Worm (Caenorhabditis elegans) whole organism, L4/young adult: ENCODE data around the gene dos-1.

Experiments
- W03F9.2 ChIP-seq: fragments of 150-350 bp; optimal IDR thresholded peaks from 2 replicates; lab custom pipeline; 2014; ENCODE audit warnings: missing biosample characterization, missing genetic modification characterization
- dao-5 ChIP-seq: sonication (generic microtip); optimal IDR thresholded peaks from 2 replicates; lab custom pipeline; 2016; ENCODE audit warnings: missing genotype, missing genetic modification characterization, moderate library complexity, missing compliant biosample characterization
- him-1 ChIP-seq: sonication (generic microtip); optimal IDR thresholded peaks from 2 replicates; lab custom pipeline; 2016; ENCODE audit warnings: missing genotype, missing genetic modification reagents, missing genetic modification characterization, missing compliant biosample characterization

dos-1 gene

DNA sequence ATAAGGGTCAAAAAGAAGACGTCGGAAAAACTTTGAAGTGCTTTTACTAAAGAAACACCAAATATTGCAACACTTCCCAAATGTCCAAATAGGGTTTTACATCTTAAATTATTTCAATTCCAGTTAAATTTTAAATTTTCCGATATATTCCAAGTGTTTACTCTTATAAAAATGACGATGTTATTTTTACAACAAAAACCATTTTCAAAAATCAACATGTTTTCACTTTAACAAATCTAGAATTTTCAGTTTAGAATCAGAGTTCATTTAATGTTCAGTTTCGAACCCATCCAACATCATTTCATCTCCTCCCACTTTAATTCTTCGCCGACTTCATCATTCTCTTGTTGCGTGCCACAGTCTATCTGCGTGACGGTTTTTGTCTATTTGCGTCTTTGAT lies at the start of gene dos-1:
Gene dos-1, plus strand, starts transcription at position 301 of the 400 bp plus-strand sequence.
- TF ChIP-seq dao-5 (tag; lab: Kevin White, UChicago) (no peak), W03F9.2 (no peak), him-1 (tag; lab: Kevin White, UChicago) (no peak)

DNA sequence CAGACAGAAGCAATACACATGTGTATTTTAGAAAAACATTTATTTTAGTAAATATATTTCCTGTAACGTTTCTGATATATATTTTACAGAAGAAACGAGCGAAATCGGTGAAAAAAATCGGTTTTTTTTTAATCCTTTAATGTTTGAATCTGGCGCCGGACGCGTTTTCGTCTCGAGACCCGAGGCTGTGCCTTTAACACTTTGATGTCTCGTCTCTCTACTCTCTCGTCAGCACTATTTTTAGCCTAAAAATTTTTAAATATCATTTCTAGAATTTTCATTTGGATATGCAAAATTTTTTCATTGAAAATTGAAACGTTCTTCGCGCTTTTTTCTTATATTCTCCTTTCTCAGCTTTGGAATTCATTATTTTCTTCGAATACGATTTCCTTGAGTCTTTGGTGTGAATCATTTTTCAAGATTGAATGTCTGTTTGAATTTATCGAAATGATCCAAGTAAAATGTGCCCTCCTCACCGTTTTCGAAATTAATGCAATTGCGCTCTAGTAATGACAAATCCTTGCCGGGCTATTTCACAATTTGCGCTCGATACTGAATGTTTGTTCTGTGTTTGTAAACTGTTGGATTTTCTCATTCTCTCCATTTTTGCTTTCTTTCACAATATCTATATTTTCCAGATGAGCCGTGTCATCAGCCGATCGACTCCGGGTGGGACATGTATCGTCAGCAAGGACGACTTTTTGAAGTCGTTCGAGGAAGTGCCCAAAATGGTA lies 49.2 kb upstream of the dos-1 start, which contains the start of gene cls-2:
Gene cls-2, plus strand, starts transcription at position 635 of the 734 bp plus-strand sequence.
- TF ChIP-seq him-1 (tag; lab: Kevin White, UChicago) (no peak), dao-5 (tag; lab: Kevin White, UChicago) (no peak), W03F9.2 (peak; percentile 14)

DNA sequence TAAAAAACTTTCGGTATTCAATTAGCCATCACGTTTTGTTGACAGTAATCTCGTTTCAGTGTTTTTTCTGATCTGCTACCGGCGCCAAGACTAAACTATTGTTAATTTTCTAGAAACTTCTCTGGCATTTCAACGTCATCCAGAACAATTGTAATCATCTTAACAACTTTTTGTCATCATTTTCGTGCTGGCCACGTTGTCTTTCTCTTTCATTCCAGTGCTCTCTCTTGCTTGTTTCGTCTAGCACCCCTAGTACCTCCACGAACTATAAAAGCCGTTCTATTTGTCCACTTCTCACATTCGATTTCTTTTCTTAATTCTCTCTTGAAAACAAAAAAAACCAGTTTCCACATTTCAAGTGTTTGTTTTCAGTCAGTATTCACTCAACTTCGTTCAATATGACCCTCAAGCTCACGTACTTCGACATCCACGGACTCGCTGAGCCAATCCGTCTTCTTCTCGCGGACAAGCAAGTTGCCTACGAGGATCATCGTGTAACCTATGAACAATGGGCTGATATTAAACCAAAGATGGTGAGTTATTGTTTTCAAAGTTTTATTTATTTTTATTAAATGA lies 44.7 kb upstream of the dos-1 start, which contains the start of gene gst-1:
Gene gst-1, plus strand, starts transcription at position 373 of the 576 bp plus-strand sequence.
- TF ChIP-seq him-1 (tag; lab: Kevin White, UChicago) (no peak), W03F9.2 (peak; percentile 38)

DNA sequence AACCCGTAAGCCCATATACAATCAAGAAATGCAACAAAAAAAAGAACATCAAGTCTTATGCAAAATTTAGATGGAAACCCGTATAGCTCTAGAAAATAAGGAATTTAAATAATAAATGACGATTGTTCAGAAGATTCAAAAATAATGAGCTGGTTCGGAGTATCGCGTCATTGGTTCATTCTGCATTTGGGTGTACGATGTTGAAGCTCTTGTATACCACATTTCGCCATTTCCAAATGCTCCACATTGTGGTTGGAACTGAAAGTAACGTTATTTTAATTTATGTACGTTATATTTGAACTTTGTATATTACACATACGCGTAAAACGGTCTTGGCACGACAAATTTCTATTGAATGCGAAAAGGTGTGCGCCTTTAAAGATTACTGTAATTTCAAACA lies 43.5 kb upstream of the dos-1 start:
- TF ChIP-seq W03F9.2 (no peak), him-1 (tag; lab: Kevin White, UChicago) (no peak), dao-5 (tag; lab: Kevin White, UChicago) (no peak)

DNA sequence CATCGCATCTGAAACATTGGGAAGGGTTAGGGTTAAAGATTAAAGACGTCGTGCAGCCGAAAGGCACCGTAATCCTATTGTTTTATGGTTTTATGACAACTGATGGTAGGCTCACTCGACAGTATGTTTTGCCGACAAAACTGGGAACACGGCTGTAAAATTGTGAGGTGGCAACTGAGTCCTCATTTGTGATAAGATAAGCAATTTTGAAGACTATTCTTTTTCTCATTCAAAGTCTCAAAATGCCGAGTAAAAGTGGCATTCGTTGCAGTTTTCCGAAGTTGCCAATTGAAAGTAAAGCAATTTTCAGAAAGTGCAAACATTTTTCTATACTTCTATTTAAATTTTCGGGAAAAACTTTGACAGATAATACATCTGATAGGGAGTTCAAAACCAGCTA lies 34.0 kb upstream of the dos-1 start:
- TF ChIP-seq W03F9.2 (no peak), dao-5 (tag; lab: Kevin White, UChicago) (no peak)

DNA sequence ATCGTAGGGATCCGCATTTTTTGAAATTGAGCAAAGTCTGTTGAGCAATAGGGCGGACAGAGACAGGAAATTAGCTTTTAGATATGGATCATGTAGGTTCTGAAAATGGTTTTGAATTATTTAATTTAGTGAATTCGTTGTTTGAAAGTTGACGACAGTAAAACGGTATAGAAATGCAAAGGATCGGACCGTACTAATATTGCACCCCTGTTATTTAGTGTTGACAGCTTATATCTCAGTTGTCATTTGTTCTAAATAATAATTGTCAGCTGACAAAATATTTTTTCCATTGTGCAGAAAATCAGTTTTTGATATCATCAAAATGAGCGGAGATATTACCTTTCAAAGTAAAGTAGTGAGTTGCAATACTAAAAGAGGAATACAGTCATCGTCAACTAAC lies 32.4 kb upstream of the dos-1 start, which contains the start of gene lin-12:
Gene lin-12, minus strand, starts transcription at position 101 of the 400 bp plus-strand sequence.
- TF ChIP-seq W03F9.2 (no peak), him-1 (tag; lab: Kevin White, UChicago) (no peak)

DNA sequence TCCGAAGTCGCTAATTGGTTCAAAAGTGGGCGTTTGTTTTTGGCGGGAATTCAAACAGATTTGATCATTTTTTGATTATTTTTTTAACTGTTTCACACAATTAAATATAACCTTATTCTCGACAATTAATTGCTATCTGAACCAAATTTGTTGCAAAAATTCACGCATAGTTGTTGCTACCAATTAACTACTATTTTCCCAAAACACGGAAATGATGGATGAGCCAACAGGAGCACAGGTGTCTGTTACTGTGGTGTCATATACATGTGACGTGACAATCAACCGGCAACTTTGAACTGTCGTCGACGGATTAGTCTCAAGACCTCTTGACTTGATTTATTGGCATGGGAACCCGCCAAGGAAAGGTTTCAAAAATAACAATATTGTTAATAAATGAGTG lies 31.0 kb upstream of the dos-1 start:
- TF ChIP-seq W03F9.2 (no peak), him-1 (tag; lab: Kevin White, UChicago) (no peak), dao-5 (tag; lab: Kevin White, UChicago) (no peak)

DNA sequence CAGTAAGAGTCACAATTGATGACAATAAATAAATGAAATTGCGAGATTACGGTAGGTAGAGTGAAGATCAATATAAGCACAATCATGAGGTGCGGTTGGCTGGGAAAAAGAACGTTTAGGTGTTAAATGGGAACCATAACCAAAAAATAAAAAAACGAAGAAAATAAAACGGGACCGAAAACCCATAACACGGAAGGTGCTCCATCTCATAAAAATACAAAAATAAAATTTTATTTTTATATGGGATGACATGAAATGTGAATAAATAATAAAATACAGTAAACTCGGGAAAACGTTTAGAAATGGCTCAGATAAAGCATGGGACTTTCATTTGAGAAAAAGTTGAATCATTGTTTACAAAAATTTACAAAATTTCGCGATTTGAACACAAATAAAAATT lies 28.2 kb upstream of the dos-1 start, which contains the start of gene F02A9.7:
Gene F02A9.7, minus strand, starts transcription at position 101 of the 400 bp plus-strand sequence.
- TF ChIP-seq W03F9.2 (no peak), him-1 (tag; lab: Kevin White, UChicago) (no peak), dao-5 (tag; lab: Kevin White, UChicago) (no peak)

DNA sequence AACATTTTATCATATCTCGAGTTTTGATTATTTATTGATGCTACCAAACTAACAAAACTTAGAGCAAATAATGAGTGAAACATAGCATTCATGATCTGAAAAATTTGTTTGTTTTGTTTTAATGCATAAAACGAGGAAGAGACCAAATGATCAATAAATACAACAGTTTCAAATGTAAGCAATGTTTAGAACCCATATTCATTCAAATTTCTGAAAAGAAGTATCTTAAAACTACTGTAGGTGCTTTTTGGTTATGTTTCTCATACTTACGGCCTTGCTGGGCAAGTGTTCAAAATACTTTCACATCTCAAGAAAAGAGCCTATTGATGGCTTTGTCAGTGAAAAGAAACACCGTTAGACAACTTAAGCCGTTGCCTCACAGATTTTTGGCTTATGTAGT lies 26.0 kb upstream of the dos-1 start, which contains the start of gene F02A9.1:
Gene F02A9.1, minus strand, starts transcription at position 101 of the 400 bp plus-strand sequence.
- TF ChIP-seq him-1 (tag; lab: Kevin White, UChicago) (no peak), W03F9.2 (no peak), dao-5 (tag; lab: Kevin White, UChicago) (no peak)

DNA sequence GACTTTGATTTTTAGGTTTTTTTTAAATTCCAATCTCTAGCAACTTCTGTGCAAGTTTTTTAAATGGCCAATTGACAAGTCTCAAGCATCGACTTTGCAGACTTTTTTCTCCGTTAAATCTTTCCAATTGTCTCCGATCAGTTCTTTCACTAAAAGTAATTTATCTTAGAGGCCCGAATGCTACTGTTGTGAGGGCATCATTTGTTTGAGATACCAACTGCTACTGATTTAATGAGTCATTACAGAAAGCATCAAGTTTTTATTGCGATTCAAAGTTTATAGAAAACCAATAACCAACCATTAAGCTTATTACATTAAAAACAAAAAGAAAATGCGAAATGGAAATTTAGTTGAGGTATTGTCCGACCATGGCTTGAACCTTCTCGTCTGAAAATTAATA lies 23.6 kb upstream of the dos-1 start:
- TF ChIP-seq dao-5 (tag; lab: Kevin White, UChicago) (no peak), W03F9.2 (no peak), him-1 (tag; lab: Kevin White, UChicago) (no peak)

DNA sequence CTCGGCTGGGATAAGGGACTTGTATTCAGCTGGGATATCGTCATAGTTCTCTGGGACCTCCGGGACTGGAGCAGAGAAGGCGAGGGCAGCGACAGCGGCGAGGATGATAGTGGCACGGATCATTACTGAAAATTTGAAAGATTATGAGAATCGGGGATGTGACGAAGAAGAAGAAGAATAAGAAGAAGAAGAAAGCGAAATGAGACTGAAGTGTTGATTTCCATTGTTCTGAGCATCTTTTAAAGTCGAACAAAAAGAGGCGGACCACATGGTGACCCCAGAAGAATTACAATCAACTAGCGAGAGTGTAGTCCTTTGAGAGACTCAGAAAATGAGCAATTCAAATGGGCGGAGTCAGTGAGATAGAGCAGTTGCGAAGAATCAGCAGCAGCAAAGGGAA lies 22.7 kb upstream of the dos-1 start, which contains the start of gene far-1:
Gene far-1, minus strand, starts transcription at position 125 of the 400 bp plus-strand sequence.
- TF ChIP-seq him-1 (tag; lab: Kevin White, UChicago) (no peak), W03F9.2 (no peak), dao-5 (tag; lab: Kevin White, UChicago) (no peak)

DNA sequence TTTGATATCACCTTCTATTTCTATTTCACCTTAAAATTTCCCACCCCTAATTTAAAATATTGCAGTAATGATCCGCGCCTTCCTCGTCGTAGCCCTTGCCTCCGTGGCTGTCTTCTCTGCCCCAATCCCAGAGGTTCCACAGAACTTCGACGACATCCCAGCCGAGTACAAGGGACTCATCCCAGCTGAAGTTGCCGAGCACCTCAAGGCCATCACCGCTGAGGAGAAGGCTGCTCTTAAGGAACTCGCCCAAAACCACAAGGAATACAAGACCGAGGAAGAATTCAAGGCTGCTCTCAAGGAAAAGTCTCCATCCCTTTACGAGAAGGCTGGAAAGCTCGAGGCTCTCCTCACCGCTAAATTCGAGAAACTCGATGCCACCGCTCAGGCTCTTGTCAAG lies 22.0 kb upstream of the dos-1 start, which contains the start of gene far-2:
Gene far-2, plus strand, starts transcription at position 66 of the 400 bp plus-strand sequence.
- TF ChIP-seq dao-5 (tag; lab: Kevin White, UChicago) (no peak), him-1 (tag; lab: Kevin White, UChicago) (no peak), W03F9.2 (no peak)

DNA sequence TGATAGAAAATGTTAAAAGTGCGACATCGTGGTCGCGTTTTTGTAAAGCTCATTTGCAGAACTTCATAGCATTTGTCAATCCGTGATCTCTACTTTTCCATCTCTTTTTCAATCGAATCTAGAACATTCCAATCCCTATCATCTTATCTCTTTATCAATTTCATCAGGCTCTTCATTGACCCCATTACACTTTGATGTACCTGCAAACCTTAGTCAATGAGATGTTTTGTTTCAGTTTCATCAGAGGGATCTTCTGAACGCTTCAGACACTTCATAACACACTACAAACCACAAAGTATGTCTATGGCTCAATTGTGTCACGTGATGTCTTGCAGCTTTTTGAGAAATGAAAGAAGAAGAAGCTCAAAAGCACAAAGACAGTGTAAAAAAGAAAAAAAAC lies 20.6 kb upstream of the dos-1 start:
- TF ChIP-seq W03F9.2 (no peak), him-1 (tag; lab: Kevin White, UChicago) (no peak), dao-5 (tag; lab: Kevin White, UChicago) (no peak)

DNA sequence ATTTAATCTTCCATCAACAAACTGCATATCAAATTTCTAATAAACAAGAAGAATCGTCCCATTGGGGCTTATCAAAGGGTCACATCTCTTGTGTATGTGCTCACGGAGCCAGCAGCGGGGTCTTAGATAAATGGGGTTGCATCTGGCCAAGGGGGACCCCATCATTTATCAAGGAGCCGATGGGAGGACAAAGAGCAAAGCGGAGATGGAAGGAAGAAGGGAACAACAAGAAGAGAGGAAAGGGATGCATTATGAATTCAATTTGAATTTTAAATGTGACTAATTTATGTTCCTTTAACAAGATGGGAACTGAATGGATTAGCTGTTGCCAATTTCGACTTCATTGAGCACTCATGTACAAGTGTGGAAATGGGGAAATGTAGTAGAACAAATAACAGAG lies 19.4 kb upstream of the dos-1 start:
- TF ChIP-seq W03F9.2 = no peak
- no peak for TF ChIP-seq dao-5 (tag; lab: Kevin White, UChicago)
- TF ChIP-seq him-1 (tag; lab: Kevin White, UChicago) = peak; percentile 17
